Fruit fly (Drosophila melanogaster) whole organism, wandering third instar larva: ENCODE data around the gene Dhc16F.

Source experiments
- HLH106 ChIP-seq: fragments of 200-800 bp; optimal IDR thresholded peaks from 3 replicates; lab custom pipeline; 2019; ENCODE audit warnings: missing biosample characterization, mild to moderate bottlenecking, missing genetic modification characterization, moderate library complexity
- br ChIP-seq: fragments of 200-800 bp; sonication (Bioruptor generic); optimal IDR thresholded peaks from 2 replicates; lab custom pipeline; 2016; ENCODE audit warnings: missing biosample characterization, missing genetic modification characterization
- fru ChIP-seq: fragments of 200-800 bp; sonication (Bioruptor generic); optimal IDR thresholded peaks from 3 replicates; lab custom pipeline; 2016; ENCODE audit warnings: missing biosample characterization, mild to moderate bottlenecking, missing genetic modification characterization
- pan ChIP-seq: fragments of >200 bp; optimal IDR thresholded peaks from 2 replicates; lab custom pipeline; 2017
- psq ChIP-seq: fragments of 200-800 bp; sonication (Bioruptor generic); optimal IDR thresholded peaks from 3 replicates; lab custom pipeline; 2017; ENCODE audit warnings: missing biosample characterization, mild to moderate bottlenecking, missing genetic modification characterization, moderate library complexity
- usp ChIP-seq: fragments of >200 bp; optimal IDR thresholded peaks from 2 replicates; lab custom pipeline; 2017; ENCODE audit warnings: missing biosample characterization, missing genetic modification characterization

- TF ChIP-seq br (GFP tag; lab: Kevin White, UChicago) (no peak), psq (no peak), fru (no peak), pan (lab: Kevin White, UChicago) (no peak), HLH106 (tag; lab: Kevin White, UChicago) (no peak), usp (no peak)
These were observed 49.7 kb upstream of the Dhc16F start for dm6 chrX:18014601-18015000.
